Worm (Caenorhabditis elegans) whole organism, mixed stage, embryonic: ENCODE data around the gene F59A7.11.

Experiments
- ceh-83 ChIP-seq: fragments of 200-800 bp; sonication (Bioruptor generic); optimal IDR thresholded peaks from 2 replicates; lab custom pipeline; 2018; ENCODE audit warnings: mild to moderate bottlenecking, missing genetic modification characterization, missing compliant biosample characterization
- elt-1 ChIP-seq: sonication (generic microtip); optimal IDR thresholded peaks from 2 replicates; lab custom pipeline; 2017; ENCODE audit warnings: missing genetic modification characterization, mild to moderate bottlenecking, missing compliant biosample characterization, antibody characterized with exemption, moderate library complexity, borderline replicate concordance; ENCODE audit not compliant: insufficient read depth
- elt-3 ChIP-seq: fragments of 150-350 bp; optimal IDR thresholded peaks from 2 replicates; lab custom pipeline; 2014; ENCODE audit warnings: missing biosample characterization, missing genetic modification characterization
- lin-13 ChIP-seq: fragments of 150-350 bp; optimal IDR thresholded peaks from 2 replicates; lab custom pipeline; 2014; ENCODE audit warnings: missing biosample characterization, missing genetic modification characterization
- lsy-2 ChIP-seq: fragments of 150-350 bp; optimal IDR thresholded peaks from 2 replicates; lab custom pipeline; 2014; ENCODE audit warnings: missing biosample characterization, missing genetic modification characterization
- nhr-12 ChIP-seq: fragments of 150-350 bp; optimal IDR thresholded peaks from 2 replicates; lab custom pipeline; 2014; ENCODE audit warnings: missing biosample characterization, missing genetic modification characterization
- nhr-237 ChIP-seq: fragments of 150-350 bp; optimal IDR thresholded peaks from 2 replicates; lab custom pipeline; 2014; ENCODE audit warnings: missing biosample characterization, missing genetic modification characterization
- snpc-4 ChIP-seq: fragments of 150-350 bp; optimal IDR thresholded peaks from 2 replicates; lab custom pipeline; 2014; ENCODE audit warnings: missing biosample characterization, missing genetic modification characterization
- unc-62 ChIP-seq: fragments of 150-350 bp; optimal IDR thresholded peaks from 2 replicates; lab custom pipeline; 2014; ENCODE audit warnings: missing biosample characterization, missing genetic modification reagents, missing genetic modification characterization

- TF ChIP-seq lsy-2 (no peak), lin-13 (tag; lab: Kevin White, UChicago) (no peak), nhr-12 (tag; lab: Kevin White, UChicago) (no peak), elt-1 (tag; lab: Kevin White, UChicago) (no peak), snpc-4 (tag; lab: Kevin White, UChicago) (no peak), nhr-237 (tag; lab: Kevin White, UChicago) (no peak), elt-3 (tag; lab: Kevin White, UChicago) (no peak), unc-62 (GFP tag; lab: Kevin White, UChicago) (no peak), ceh-83 (GFP tag; lab: Kevin White, UChicago) (no peak)
Observed at ce11 chrV:1978968-1979367, 34.8 kb downstream of the F59A7.11 start, which contains the start of gene T08B1.4.
